Fruit fly (Drosophila melanogaster) whole organism, wandering third instar larva: ENCODE measurements around the gene rost.

Experiments
- CrebA ChIP-seq: fragments of 200-800 bp; sonication (Bioruptor generic); optimal IDR thresholded peaks from 2 replicates; lab custom pipeline; 2016; ENCODE audit warnings: missing biosample characterization, mild to moderate bottlenecking, missing genetic modification characterization, borderline replicate concordance
- ey ChIP-seq: fragments of 200-800 bp; sonication (Bioruptor generic); optimal IDR thresholded peaks from 2 replicates; lab custom pipeline; 2016; ENCODE audit warnings: missing biosample characterization, missing genetic modification characterization

DNA sequence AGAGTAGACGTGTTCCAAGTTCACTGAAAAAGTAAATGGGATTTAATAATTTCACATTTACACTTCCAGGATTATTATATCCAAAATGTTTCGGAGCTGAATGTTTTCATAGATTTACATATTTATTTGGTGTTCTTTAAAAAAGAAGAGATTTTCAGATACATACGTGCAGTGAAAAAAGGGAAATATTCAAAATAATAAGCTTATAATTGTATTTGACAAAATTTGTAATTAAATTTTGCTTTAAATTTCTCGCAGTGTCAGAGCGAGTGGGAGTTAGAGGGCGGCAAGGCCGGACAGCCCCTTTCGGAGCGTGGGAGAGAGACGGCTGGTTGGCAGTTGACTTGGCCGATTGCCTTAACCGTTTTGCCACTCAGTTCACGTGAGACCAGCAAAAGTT lies 52.3 kb downstream of the rost start, which contains the start of gene Tsp29Fb:
- TF ChIP-seq CrebA (GFP tag; lab: Kevin White, UChicago) (no peak), ey (GFP tag; lab: Kevin White, UChicago) (peak; percentile 80)
